Worm (Caenorhabditis elegans): ENCODE measurements around the gene hmg-11.
A peak's percentile ranks its signal among the peaks of the same experiment; 100 is the strongest.

Gene hmg-11

DNA sequence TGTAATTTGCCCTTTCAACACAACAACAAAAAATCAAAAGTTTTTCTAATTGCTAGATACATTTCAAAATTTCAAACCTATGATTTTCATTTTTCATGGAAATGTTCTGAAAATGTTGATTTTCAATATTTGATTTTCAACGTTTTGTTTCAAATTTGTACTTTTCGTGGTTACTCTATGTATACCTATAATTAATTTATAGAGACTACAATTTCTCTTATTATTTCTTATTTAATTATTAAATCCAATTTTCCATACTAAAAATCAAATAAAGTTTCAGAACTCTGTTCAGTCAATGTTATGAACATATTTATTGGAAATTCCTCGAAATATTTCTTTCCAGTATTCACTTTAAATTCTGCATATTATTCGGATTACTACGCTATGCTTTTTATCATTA, 14.1 kb downstream of the hmg-11 start, which contains the start of gene sre-39:
TSS of gene sre-39 (plus strand) at position 301 of the 400 bp plus-strand sequence.
- TF ChIP-seq Y53F4B.3 (GFP tag; IDR thresholded peaks at IDR 0.05) (no peak), F37B4.10 (GFP tag; IDR thresholded peaks at IDR 0.05) (no peak), B0336.3 (GFP tag; IDR thresholded peaks at IDR 0.05) (no peak), ceh-27 (GFP tag; optimal IDR thresholded peaks at IDR 0.05) (no peak), efl-1 (GFP tag; optimal IDR thresholded peaks at IDR 0.05) (no peak), let-607 (tag; optimal IDR thresholded peaks at IDR 0.05) (no peak), hlh-12 (tag; optimal IDR thresholded peaks at IDR 0.05) (no peak), ztf-22 (GFP tag; optimal IDR thresholded peaks at IDR 0.05) (no peak)

DNA sequence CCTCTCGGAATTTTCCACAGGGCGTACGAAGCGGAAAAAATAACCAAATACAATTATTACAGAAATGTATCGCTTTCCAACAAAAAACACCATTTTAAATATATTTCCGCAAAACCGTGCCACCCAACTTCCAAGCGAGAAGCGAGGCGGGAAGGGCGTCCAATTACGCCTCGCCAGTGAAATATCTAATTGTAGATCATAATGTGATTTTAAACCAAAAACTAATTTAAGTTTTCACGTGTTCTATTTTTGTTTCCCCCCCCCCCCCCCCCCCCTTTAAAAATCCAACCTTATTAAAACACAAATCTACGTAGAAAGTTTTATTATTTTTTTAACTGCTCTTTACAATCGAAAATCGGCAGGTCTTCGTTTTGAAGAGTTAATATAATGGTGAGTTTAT, 16.6 kb downstream of the hmg-11 start, which contains the start of gene F10G7.12:
TSS of gene F10G7.12 (plus strand) at position 301 of the 400 bp plus-strand sequence.
- TF ChIP-seq dpl-1 (GFP tag; optimal IDR thresholded peaks at IDR 0.05): no peak
- no peak for TF ChIP-seq unc-62 (GFP tag; optimal IDR thresholded peaks at IDR 0.05)
- TF ChIP-seq nhr-80 (tag; optimal IDR thresholded peaks at IDR 0.05): no peak
- TF ChIP-seq ztf-18 (tag; optimal IDR thresholded peaks at IDR 0.05): no peak
- no peak for TF ChIP-seq cebp-1 (GFP tag; IDR thresholded peaks at IDR 0.05)
- TF ChIP-seq cebp-1 (tag; optimal IDR thresholded peaks at IDR 0.05): no peak
- no peak for TF ChIP-seq lin-40 (tag; optimal IDR thresholded peaks at IDR 0.05)
- TF ChIP-seq die-1 (tag; optimal IDR thresholded peaks at IDR 0.05): no peak
- TF ChIP-seq zim-3 (tag; optimal IDR thresholded peaks at IDR 0.05): no peak
- TF ChIP-seq Y56A3A.18 (GFP tag; IDR thresholded peaks at IDR 0.05): no peak
- no peak for TF ChIP-seq egl-18 (GFP tag; IDR thresholded peaks at IDR 0.05)
- no peak for TF ChIP-seq egrh-3 (GFP tag; IDR thresholded peaks at IDR 0.05)
- TF ChIP-seq lsy-27 (tag; optimal IDR thresholded peaks at IDR 0.05; ENCODE audit: borderline replicate concordance, insufficient read depth): no peak
- no peak for TF ChIP-seq ztf-22 (GFP tag; optimal IDR thresholded peaks at IDR 0.05)
- no peak for TF ChIP-seq ama-1 (optimal IDR thresholded peaks at IDR 0.05)
- no peak for TF ChIP-seq ama-1 (GFP tag; optimal IDR thresholded peaks at IDR 0.05)
- TF ChIP-seq nfya-2 (GFP tag; IDR thresholded peaks at IDR 0.05): no peak
- no peak for TF ChIP-seq F49E8.2 (tag; optimal IDR thresholded peaks at IDR 0.05; ENCODE audit: insufficient read depth)
- no peak for TF ChIP-seq unc-130 (GFP tag; optimal IDR thresholded peaks at IDR 0.05)

DNA sequence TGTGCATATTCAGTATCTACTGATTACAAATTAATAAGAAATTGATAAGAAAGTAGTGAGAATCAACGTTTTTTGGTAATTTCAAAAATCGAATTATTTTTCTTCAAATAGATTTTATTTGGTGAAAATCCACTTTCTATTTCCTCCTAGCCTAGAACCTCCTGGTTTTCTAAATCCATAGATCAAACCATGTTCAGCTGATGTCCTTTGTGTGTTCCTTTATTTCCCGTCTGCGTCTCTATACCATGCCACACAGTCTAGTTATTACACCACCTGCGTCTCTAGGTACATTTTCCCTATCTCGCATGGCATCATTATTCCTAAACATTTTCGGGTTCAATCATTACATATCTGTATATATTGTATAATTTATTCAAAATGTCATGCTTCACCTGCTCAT, 20.2 kb downstream of the hmg-11 start, which contains the start of gene F10G7.5:
TSS of gene F10G7.5 (plus strand) at position 286 of the 400 bp plus-strand sequence.
- peak; percentile 4 for TF ChIP-seq attf-5 (GFP tag; optimal IDR thresholded peaks at IDR 0.05)
- peak; percentile 1 for TF ChIP-seq nhr-80 (tag; optimal IDR thresholded peaks at IDR 0.05)
- no peak for TF ChIP-seq madf-3 (GFP tag; IDR thresholded peaks at IDR 0.05)
- TF ChIP-seq hmg-1.2 (GFP tag; IDR thresholded peaks at IDR 0.05): peak; percentile 93

DNA sequence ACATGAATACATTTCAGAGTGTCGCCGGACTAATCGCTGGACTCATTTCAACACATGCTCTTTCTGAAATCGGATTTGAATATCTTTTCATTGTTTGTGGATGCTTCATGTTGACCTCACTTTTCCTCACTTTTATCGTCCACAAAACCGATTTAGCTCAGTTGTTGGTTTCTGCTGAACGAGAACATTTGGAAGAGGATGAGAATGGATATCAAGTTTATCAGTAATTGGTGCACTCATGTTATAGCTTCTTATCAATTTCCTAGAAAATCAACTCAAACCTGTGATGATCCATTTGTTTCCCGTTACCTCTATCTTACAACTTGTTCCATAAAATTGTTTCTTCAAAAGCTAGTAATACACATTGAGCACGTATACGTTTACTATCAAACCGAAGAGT, 23.2 kb downstream of the hmg-11 start:
- TF ChIP-seq F10E7.11 (tag; optimal IDR thresholded peaks at IDR 0.05) (no peak), ets-4 (GFP tag; optimal IDR thresholded peaks at IDR 0.05) (no peak), nhr-90 (tag; optimal IDR thresholded peaks at IDR 0.05) (no peak), let-526 (GFP tag; IDR thresholded peaks at IDR 0.05) (no peak), unc-62 (GFP tag; optimal IDR thresholded peaks at IDR 0.05) (no peak), ceh-91 (GFP tag; IDR thresholded peaks at IDR 0.05) (no peak), F39B2.1 (GFP tag; IDR thresholded peaks at IDR 0.05) (peak; percentile 51; the same call in 1 of the 2 replicates), Y53F4B.3 (GFP tag; IDR thresholded peaks at IDR 0.05) (no peak), sea-2 (GFP tag; IDR thresholded peaks at IDR 0.05) (no peak), ceh-58 (GFP tag; IDR thresholded peaks at IDR 0.05) (no peak), tlf-1 (GFP tag; optimal IDR thresholded peaks at IDR 0.05) (no peak), him-1 (tag; optimal IDR thresholded peaks at IDR 0.05) (no peak), zim-3 (tag; optimal IDR thresholded peaks at IDR 0.05) (no peak), ekl-4 (GFP tag; IDR thresholded peaks at IDR 0.05) (peak; percentile 56; the same call in 1 of the 2 replicates), F57A8.1 (GFP tag; optimal IDR thresholded peaks at IDR 0.05) (no peak), attf-3 (GFP tag; conservative IDR thresholded peaks at IDR 0.05) (no peak), D2030.7 (GFP tag; IDR thresholded peaks at IDR 0.05) (no peak), snpc-4 (GFP tag; optimal IDR thresholded peaks at IDR 0.05) (no peak), snpc-4 (tag; optimal IDR thresholded peaks at IDR 0.05) (peak in 1 of 4 experiments; percentile 45), Y67H2A.10 (GFP tag; conservative IDR thresholded peaks at IDR 0.05) (no peak)

All from whole organism, young adult.